Fruit fly (Drosophila melanogaster): ENCODE results near the gene csw.

- TF ChIP-seq CG8478 (optimal IDR thresholded peaks at IDR 0.05): no peak
- TF ChIP-seq CTCF (optimal IDR thresholded peaks at IDR 0.05): no peak
Measured at dm6 chrX:2068292-2068691, 25.7 kb upstream of the csw start, which contains the start of gene CG4194.

Data from S2 (cell line).